Comparison of ENCODE assay signal across 7 worm cellular contexts in genomic region chrII:11578327-11578726, ce11.
TF ChIP-seq lines count a peak whose summit lies in the region.

Gene smc-6, plus strand, starts transcription at chrII:11578716.

TF ChIP-seq in whole organism, L1 larva, 84 proteins besides CTCF, POLR2A, EP300 and RAD21 (continues in another document):
- TF ChIP-seq tlp-1 (tag; optimal IDR thresholded peaks at IDR 0.05; lab: Kevin White, UChicago): no peak
- TF ChIP-seq mep-1 (tag; optimal IDR thresholded peaks at IDR 0.05; lab: Kevin White, UChicago): peak; percentile 43
- peak; percentile 70 for TF ChIP-seq skn-1 (tag; optimal IDR thresholded peaks at IDR 0.05; lab: Kevin White, UChicago)
- no peak for TF ChIP-seq nhr-85 (tag; lab: Kevin White, UChicago)
- TF ChIP-seq unc-62 (GFP tag; optimal IDR thresholded peaks at IDR 0.05; lab: Kevin White, UChicago): no peak
- no peak for TF ChIP-seq ztf-11 (tag; optimal IDR thresholded peaks at IDR 0.05; lab: Kevin White, UChicago)
- no peak for TF ChIP-seq nhr-20 (tag; optimal IDR thresholded peaks at IDR 0.05; lab: Kevin White, UChicago)
- TF ChIP-seq fkh-8 (tag; optimal IDR thresholded peaks at IDR 0.05; lab: Kevin White, UChicago): peak; percentile 5
- TF ChIP-seq ceh-90 (tag; optimal IDR thresholded peaks at IDR 0.05; lab: Kevin White, UChicago): peak; percentile 49
- TF ChIP-seq sup-37 (GFP tag; optimal IDR thresholded peaks at IDR 0.05; lab: Kevin White, UChicago): no peak
- peak; percentile 67 to 70 for TF ChIP-seq efl-1 (optimal IDR thresholded peaks at IDR 0.05; lab: Kevin White, UChicago)
- TF ChIP-seq efl-1 (GFP tag; optimal IDR thresholded peaks at IDR 0.05 in 1 of 2; lab: Kevin White, UChicago): peak; percentile 81 to 97
- TF ChIP-seq ceh-63 (GFP tag; optimal IDR thresholded peaks at IDR 0.05; lab: Kevin White, UChicago): no peak
- no peak for TF ChIP-seq ama-1 (optimal IDR thresholded peaks at IDR 0.05; lab: Kevin White, UChicago)

TF ChIP-seq in whole organism, L2 larva, 48 proteins besides CTCF, POLR2A, EP300 and RAD21:
- peak; percentile 85 for TF ChIP-seq unc-55 (GFP tag; optimal IDR thresholded peaks at IDR 0.05; lab: Kevin White, UChicago)
- TF ChIP-seq fos-1 (tag; optimal IDR thresholded peaks at IDR 0.05; lab: Kevin White, UChicago): peak; percentile 45
- TF ChIP-seq nhr-11 (tag; optimal IDR thresholded peaks at IDR 0.05; lab: Kevin White, UChicago): no peak
- TF ChIP-seq nhr-129 (tag; optimal IDR thresholded peaks at IDR 0.05; lab: Kevin White, UChicago): peak; percentile 68
- TF ChIP-seq gmeb-1 (tag; optimal IDR thresholded peaks at IDR 0.05; lab: Kevin White, UChicago): peak; percentile 7
- TF ChIP-seq C34F6.9 (tag; optimal IDR thresholded peaks at IDR 0.05; lab: Kevin White, UChicago): peak; percentile 57

TF ChIP-seq in whole organism, L3 larva, 47 proteins besides CTCF, POLR2A, EP300 and RAD21:
- TF ChIP-seq snpc-4 (tag; optimal IDR thresholded peaks at IDR 0.05; lab: Kevin White, UChicago) (peak; percentile 28), mml-1 (tag; optimal IDR thresholded peaks at IDR 0.05; lab: Kevin White, UChicago) (no peak), sea-2 (GFP tag; optimal IDR thresholded peaks at IDR 0.05; lab: Kevin White, UChicago) (no peak), lin-15B (tag; optimal IDR thresholded peaks at IDR 0.05; lab: Kevin White, UChicago) (peak; percentile 61), pha-4 (tag; optimal IDR thresholded peaks at IDR 0.05; lab: Kevin White, UChicago) (peak; percentile 60)

TF ChIP-seq in whole organism, L4 larva, 104 proteins besides CTCF, POLR2A, EP300 and RAD21 (continues in another document):
- TF ChIP-seq dve-1 (tag; optimal IDR thresholded peaks at IDR 0.05; lab: Kevin White, UChicago; ENCODE audit: insufficient read depth) (peak; percentile 27), F10B5.3 (tag; optimal IDR thresholded peaks at IDR 0.05; lab: Kevin White, UChicago) (no peak), Y75B8A.6 (GFP tag; IDR thresholded peaks at IDR 0.05; lab: Robert Waterston, UW) (no peak), mdl-1 (tag; optimal IDR thresholded peaks at IDR 0.05; lab: Kevin White, UChicago) (no peak), mes-2 (tag; optimal IDR thresholded peaks at IDR 0.05; lab: Kevin White, UChicago; ENCODE audit: poor library complexity, severe bottlenecking) (peak; percentile 83), zfp-2 (tag; optimal IDR thresholded peaks at IDR 0.05; lab: Kevin White, UChicago) (no peak), tra-1 (GFP tag; IDR thresholded peaks at IDR 0.05; lab: Robert Waterston, UW) (no peak), nhr-6 (tag; optimal IDR thresholded peaks at IDR 0.05; lab: Kevin White, UChicago) (no peak), ctbp-1 (GFP tag; IDR thresholded peaks at IDR 0.05; lab: Robert Waterston, UW) (no peak), mxl-2 (GFP tag; conservative IDR thresholded peaks at IDR 0.05; lab: Robert Waterston, UW) (no peak), nhr-48 (tag; optimal IDR thresholded peaks at IDR 0.05; lab: Kevin White, UChicago) (no peak), ama-1 (optimal IDR thresholded peaks at IDR 0.05; lab: Kevin White, UChicago) (no peak), F26F4.8 (GFP tag; conservative IDR thresholded peaks at IDR 0.05; lab: Robert Waterston, UW) (no peak), nhr-102 (tag; optimal IDR thresholded peaks at IDR 0.05; lab: Kevin White, UChicago) (no peak), fkh-10 (GFP tag; optimal IDR thresholded peaks at IDR 0.05; lab: Kevin White, UChicago) (peak; percentile 18), attf-4 (tag; optimal IDR thresholded peaks at IDR 0.05; lab: Kevin White, UChicago) (no peak), aly-2 (tag; optimal IDR thresholded peaks at IDR 0.05; lab: Kevin White, UChicago) (no peak), hlh-11 (tag; optimal IDR thresholded peaks at IDR 0.05; lab: Kevin White, UChicago) (no peak)

TF ChIP-seq in whole organism, late embryonic, 69 proteins besides CTCF, POLR2A, EP300 and RAD21:
- TF ChIP-seq unc-55 (GFP tag; optimal IDR thresholded peaks at IDR 0.05; lab: Kevin White, UChicago) (no peak), unc-42 (tag; optimal IDR thresholded peaks at IDR 0.05; lab: Kevin White, UChicago) (peak; percentile 4), C08G9.2 (tag; optimal IDR thresholded peaks at IDR 0.05; lab: Kevin White, UChicago) (peak; percentile 20), ceh-31 (tag; optimal IDR thresholded peaks at IDR 0.05; lab: Kevin White, UChicago) (peak; percentile 39), ceh-2 (tag; optimal IDR thresholded peaks at IDR 0.05; lab: Kevin White, UChicago) (peak; percentile 14)
TF ChIP-seq in whole organism, late embryonic: peak in this region for 4.

TF ChIP-seq in whole organism, mixed stage, embryonic, 35 proteins besides CTCF, POLR2A, EP300 and RAD21:
- TF ChIP-seq tbx-8 (GFP tag; optimal IDR thresholded peaks at IDR 0.05; lab: Kevin White, UChicago) (no peak), zip-8 (tag; optimal IDR thresholded peaks at IDR 0.05; lab: Kevin White, UChicago) (no peak), mep-1 (tag; optimal IDR thresholded peaks at IDR 0.05; lab: Kevin White, UChicago) (peak; percentile 32), unc-120 (tag; optimal IDR thresholded peaks at IDR 0.05; lab: Kevin White, UChicago; ENCODE audit: poor library complexity, severe bottlenecking) (no peak)

TF ChIP-seq in whole organism, young adult, 124 proteins besides CTCF, POLR2A, EP300 and RAD21:
- peak; percentile 28 for TF ChIP-seq nhr-80 (tag; optimal IDR thresholded peaks at IDR 0.05; lab: Kevin White, UChicago)
- TF ChIP-seq cebp-1 (GFP tag; IDR thresholded peaks at IDR 0.05; lab: Robert Waterston, UW): peak; percentile 96
- peak; percentile 99 for TF ChIP-seq cebp-1 (tag; optimal IDR thresholded peaks at IDR 0.05; lab: Kevin White, UChicago)
- peak; percentile 77 for TF ChIP-seq attf-5 (GFP tag; optimal IDR thresholded peaks at IDR 0.05; lab: Kevin White, UChicago)
- no peak for TF ChIP-seq T07F8.4 (tag; optimal IDR thresholded peaks at IDR 0.05; lab: Kevin White, UChicago)
- TF ChIP-seq rec-8 (tag; optimal IDR thresholded peaks at IDR 0.05; lab: Kevin White, UChicago): no peak
- no peak for TF ChIP-seq B0261.1 (tag; optimal IDR thresholded peaks at IDR 0.05; lab: Kevin White, UChicago)
- TF ChIP-seq tbp1 (GFP tag; optimal IDR thresholded peaks at IDR 0.05; lab: Kevin White, UChicago): no peak
